Worm (Caenorhabditis elegans) whole organism, mixed stage, embryonic: ENCODE measurements around the gene F14H8.4.

ENCODE experiments used
- blmp-1 ChIP-seq: fragments of 150-350 bp; optimal IDR thresholded peaks from 2 replicates; lab custom pipeline; 2014; ENCODE audit warnings: missing biosample characterization, missing genetic modification characterization
- ceh-83 ChIP-seq: fragments of 200-800 bp; sonication (Bioruptor generic); optimal IDR thresholded peaks from 2 replicates; lab custom pipeline; 2018; ENCODE audit warnings: mild to moderate bottlenecking, missing genetic modification characterization, missing compliant biosample characterization
- elt-1 ChIP-seq: sonication (generic microtip); optimal IDR thresholded peaks from 2 replicates; lab custom pipeline; 2017; ENCODE audit warnings: missing genetic modification characterization, mild to moderate bottlenecking, missing compliant biosample characterization, antibody characterized with exemption, moderate library complexity, borderline replicate concordance; ENCODE audit not compliant: insufficient read depth
- lin-13 ChIP-seq: fragments of 150-350 bp; optimal IDR thresholded peaks from 2 replicates; lab custom pipeline; 2014; ENCODE audit warnings: missing biosample characterization, missing genetic modification characterization
- lsy-2 ChIP-seq: fragments of 150-350 bp; optimal IDR thresholded peaks from 2 replicates; lab custom pipeline; 2014; ENCODE audit warnings: missing biosample characterization, missing genetic modification characterization
- mep-1 ChIP-seq: fragments of 150-350 bp; optimal IDR thresholded peaks from 2 replicates; lab custom pipeline; 2017; ENCODE audit warnings: missing biosample characterization, missing genetic modification reagents, missing genetic modification characterization, inconsistent platforms
- nhr-237 ChIP-seq: fragments of 150-350 bp; optimal IDR thresholded peaks from 2 replicates; lab custom pipeline; 2014; ENCODE audit warnings: missing biosample characterization, missing genetic modification characterization
- pha-4 ChIP-seq: fragments of 150-350 bp; optimal IDR thresholded peaks from 2 replicates; lab custom pipeline; 2018; ENCODE audit warnings: missing biosample characterization, missing genetic modification reagents, missing genetic modification characterization
- snpc-4 ChIP-seq: fragments of 150-350 bp; optimal IDR thresholded peaks from 2 replicates; lab custom pipeline; 2014; ENCODE audit warnings: missing biosample characterization, missing genetic modification characterization
- unc-39 ChIP-seq: fragments of 150-350 bp; optimal IDR thresholded peaks from 2 replicates; lab custom pipeline; 2014; ENCODE audit warnings: missing biosample characterization, missing genetic modification characterization
- ztf-11 ChIP-seq: fragments of 150-350 bp; optimal IDR thresholded peaks from 2 replicates; lab custom pipeline; 2014; ENCODE audit warnings: missing biosample characterization, missing genetic modification characterization

DNA sequence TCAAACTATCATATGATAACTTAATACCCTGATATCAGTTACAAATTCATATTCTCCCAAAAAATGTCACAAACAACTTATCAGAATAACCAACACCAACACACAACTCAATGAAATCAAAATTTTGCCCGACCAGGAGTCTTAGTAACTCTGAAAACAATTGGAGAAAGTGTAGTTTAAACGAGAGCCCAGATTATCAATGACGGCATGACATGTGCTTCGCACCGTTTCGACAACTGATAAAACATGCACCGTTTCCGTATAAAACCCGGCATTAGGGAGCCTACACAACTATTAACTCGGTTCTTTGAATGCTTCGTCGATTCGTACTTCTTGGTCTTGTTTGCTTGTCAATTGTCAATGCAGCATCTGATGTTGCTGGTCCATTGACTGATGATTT lies 30.0 kb upstream of the F14H8.4 start, which contains the start of gene fil-1:
- TF ChIP-seq ztf-11 (tag; lab: Kevin White, UChicago) (no peak), mep-1 (tag; lab: Kevin White, UChicago) (no peak), pha-4 (tag; lab: Kevin White, UChicago) (no peak), ceh-83 (GFP tag; lab: Kevin White, UChicago) (no peak), blmp-1 (no peak), elt-1 (tag; lab: Kevin White, UChicago) (no peak), nhr-237 (no peak), unc-39 (tag; lab: Kevin White, UChicago) (no peak), lin-13 (no peak), lsy-2 (no peak), snpc-4 (no peak)
